Worm (Caenorhabditis elegans) whole organism, L4/young adult: ENCODE results near the gene scl-21.

Experiments
- W03F9.2 ChIP-seq: fragments of 150-350 bp; optimal IDR thresholded peaks from 2 replicates; lab custom pipeline; 2014; ENCODE audit warnings: missing biosample characterization, missing genetic modification characterization
- dao-5 ChIP-seq: sonication (generic microtip); optimal IDR thresholded peaks from 2 replicates; lab custom pipeline; 2016; ENCODE audit warnings: missing genotype, missing genetic modification characterization, moderate library complexity, missing compliant biosample characterization
- him-1 ChIP-seq: sonication (generic microtip); optimal IDR thresholded peaks from 2 replicates; lab custom pipeline; 2016; ENCODE audit warnings: missing genotype, missing genetic modification reagents, missing genetic modification characterization, missing compliant biosample characterization

DNA sequence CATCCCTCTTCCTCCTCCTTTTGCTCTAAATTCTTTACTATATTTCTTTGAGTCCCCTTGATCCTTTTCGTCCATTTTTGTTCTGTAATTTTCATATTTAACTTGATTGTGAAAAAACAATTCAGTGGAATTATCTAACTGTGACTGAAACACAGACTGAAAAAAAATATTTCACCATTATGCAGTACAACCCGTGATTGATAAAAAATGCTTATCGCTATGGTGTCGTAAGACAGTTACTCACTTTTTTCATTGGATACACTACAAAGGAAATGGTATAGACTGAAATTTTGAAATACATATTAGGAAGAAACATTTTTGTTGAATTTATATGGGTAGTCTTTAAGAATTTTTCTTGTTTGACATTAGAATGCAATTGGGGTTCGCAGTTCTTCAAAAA is 27.9 kb downstream of the scl-21 start, which contains the start of gene Y43F8B.23:
- no peak for TF ChIP-seq him-1
- no peak for TF ChIP-seq W03F9.2
- no peak for TF ChIP-seq dao-5 (tag; lab: Kevin White, UChicago)
